Worm (Caenorhabditis elegans) whole organism, midembryonic: ENCODE data around the gene T04B8.5.

Source experiments
- T22C8.4 ChIP-seq: fragments of 200-800 bp; sonication (Bioruptor generic); IDR thresholded peaks from 2 replicates; pipeline ENCODE4 v1.3.6; 2022; ENCODE audit warnings: missing genetic modification characterization, missing compliant biosample characterization
- cog-1 ChIP-seq: sonication (generic microtip); optimal IDR thresholded peaks from 2 replicates; lab custom pipeline; 2016; ENCODE audit warnings: missing genetic modification characterization, missing compliant biosample characterization
- flt-1 ChIP-seq: fragments of 200-800 bp; sonication (Bioruptor generic); IDR thresholded peaks from 2 replicates; pipeline ENCODE4 v1.3.6; 2022; ENCODE audit warnings: missing genetic modification characterization, missing compliant biosample characterization
- klf-2 ChIP-seq: fragments of 200-800 bp; sonication (Bioruptor generic); conservative IDR thresholded peaks from 2 replicates; pipeline ENCODE4 v1.3.6; 2022; ENCODE audit warnings: missing genetic modification reagents, missing genetic modification characterization, missing compliant biosample characterization
- med-1 ChIP-seq: sonication (generic microtip); optimal IDR thresholded peaks from 2 replicates; lab custom pipeline; 2017; ENCODE audit warnings: missing genetic modification characterization, mild to moderate bottlenecking, missing compliant biosample characterization, antibody characterized with exemption, missing genetic modification reagents; ENCODE audit not compliant: insufficient read depth
- ref-1 ChIP-seq: fragments of 200-800 bp; sonication (Bioruptor generic); conservative IDR thresholded peaks from 2 replicates; pipeline ENCODE4 v1.3.6; 2022; ENCODE audit warnings: missing genetic modification reagents, missing genetic modification characterization, missing compliant biosample characterization
- tab-1 ChIP-seq: fragments of 200-800 bp; sonication (Bioruptor generic); IDR thresholded peaks from 2 replicates; pipeline ENCODE4 v1.3.6; 2022; ENCODE audit warnings: missing genetic modification characterization, missing compliant biosample characterization
- ztf-23 ChIP-seq: fragments of 200-800 bp; sonication (Bioruptor generic); IDR thresholded peaks from 2 replicates; pipeline ENCODE4 v1.3.6; 2022; ENCODE audit warnings: missing genetic modification reagents, missing genetic modification characterization, missing compliant biosample characterization
- ztf-29 ChIP-seq: fragments of 200-800 bp; sonication (Bioruptor generic); IDR thresholded peaks from 2 replicates; pipeline ENCODE4 v1.3.6; 2022; ENCODE audit warnings: missing genetic modification reagents, missing genetic modification characterization, missing compliant biosample characterization

The T04B8.5 gene

ce11 chrII:584321-584848, 40.0 kb downstream of the T04B8.5 start, which contains the start of the genes W08F4.12 and W08F4.13:
TSS of gene W08F4.12 (minus strand) at chrII:584421.
TSS of gene W08F4.13 (plus strand) at chrII:584798.
- TF ChIP-seq med-1 (GFP tag; lab: Kevin White, UChicago) (no peak), flt-1 (no peak), ztf-29 (no peak), ref-1 (GFP tag; lab: Robert Waterston, UW) (no peak), cog-1 (tag; lab: Kevin White, UChicago) (no peak), T22C8.4 (GFP tag; lab: Robert Waterston, UW) (no peak)

ce11 chrII:582649-583048, 41.7 kb downstream of the T04B8.5 start, which contains the start of gene fbxb-14:
TSS of gene fbxb-14 (minus strand) at chrII:582749.
- TF ChIP-seq ztf-23 (GFP tag; lab: Robert Waterston, UW) (no peak), klf-2 (no peak), ref-1 (GFP tag; lab: Robert Waterston, UW) (no peak), ztf-29 (no peak), cog-1 (tag; lab: Kevin White, UChicago) (no peak), med-1 (GFP tag; lab: Kevin White, UChicago) (no peak), T22C8.4 (GFP tag; lab: Robert Waterston, UW) (no peak), tab-1 (GFP tag; lab: Robert Waterston, UW) (no peak), flt-1 (no peak)

- no peak for TF ChIP-seq tab-1 (GFP tag; lab: Robert Waterston, UW)
- no peak for TF ChIP-seq ztf-29
- no peak for TF ChIP-seq klf-2
- TF ChIP-seq T22C8.4 (GFP tag; lab: Robert Waterston, UW): no peak
- no peak for TF ChIP-seq cog-1 (tag; lab: Kevin White, UChicago)
- no peak for TF ChIP-seq ref-1 (GFP tag; lab: Robert Waterston, UW)
- TF ChIP-seq med-1 (GFP tag; lab: Kevin White, UChicago): no peak
- no peak for TF ChIP-seq ztf-23 (GFP tag; lab: Robert Waterston, UW)
- TF ChIP-seq flt-1: no peak
Observed at ce11 chrII:581983-582382, 42.4 kb downstream of the T04B8.5 start.

- TF ChIP-seq ref-1 (GFP tag; lab: Robert Waterston, UW) (no peak), med-1 (GFP tag; lab: Kevin White, UChicago) (no peak), cog-1 (tag; lab: Kevin White, UChicago) (no peak), flt-1 (no peak), T22C8.4 (GFP tag; lab: Robert Waterston, UW) (no peak), tab-1 (GFP tag; lab: Robert Waterston, UW) (no peak), klf-2 (no peak), ztf-23 (GFP tag; lab: Robert Waterston, UW) (no peak), ztf-29 (no peak)
Observed at ce11 chrII:580189-580643, 44.1 kb downstream of the T04B8.5 start, which contains the start of the genes cdc-37 and W08F4.3. TSS of gene cdc-37 (minus strand) at chrII:580593. TSS of gene W08F4.3 (plus strand) at chrII:580602.

- TF ChIP-seq ztf-23 (GFP tag; lab: Robert Waterston, UW) (no peak), flt-1 (no peak), ref-1 (GFP tag; lab: Robert Waterston, UW) (no peak), klf-2 (no peak), tab-1 (GFP tag; lab: Robert Waterston, UW) (no peak), ztf-29 (no peak), cog-1 (tag; lab: Kevin White, UChicago) (no peak), T22C8.4 (GFP tag; lab: Robert Waterston, UW) (no peak), med-1 (GFP tag; lab: Kevin White, UChicago) (no peak)
Observed at ce11 chrII:578803-579202, 45.5 kb downstream of the T04B8.5 start.

- no peak for TF ChIP-seq ztf-23 (GFP tag; lab: Robert Waterston, UW)
- TF ChIP-seq ref-1 (GFP tag; lab: Robert Waterston, UW): no peak
- TF ChIP-seq flt-1: no peak
- TF ChIP-seq T22C8.4 (GFP tag; lab: Robert Waterston, UW): no peak
- no peak for TF ChIP-seq tab-1 (GFP tag; lab: Robert Waterston, UW)
- TF ChIP-seq med-1 (GFP tag; lab: Kevin White, UChicago): no peak
- TF ChIP-seq ztf-29: no peak
- no peak for TF ChIP-seq klf-2
- no peak for TF ChIP-seq cog-1 (tag; lab: Kevin White, UChicago)
Observed at ce11 chrII:577632-578031, 46.7 kb downstream of the T04B8.5 start, which contains the start of gene W08F4.7. TSS of gene W08F4.7 (minus strand) at chrII:577732.

- TF ChIP-seq klf-2 (no peak), T22C8.4 (GFP tag; lab: Robert Waterston, UW) (no peak), ztf-23 (GFP tag; lab: Robert Waterston, UW) (no peak), tab-1 (GFP tag; lab: Robert Waterston, UW) (no peak), med-1 (GFP tag; lab: Kevin White, UChicago) (no peak), ref-1 (GFP tag; lab: Robert Waterston, UW) (no peak), ztf-29 (no peak), flt-1 (no peak), cog-1 (tag; lab: Kevin White, UChicago) (no peak)
Observed at ce11 chrII:574064-574463, 50.3 kb downstream of the T04B8.5 start.

- peak; percentile 32; the same call in 1 of the 2 replicates for TF ChIP-seq ztf-29
Observed at ce11 chrII:573580-573979, 50.8 kb downstream of the T04B8.5 start.

ce11 chrII:572010-572409, 52.3 kb downstream of the T04B8.5 start, which contains the start of gene mlt-8:
TSS of gene mlt-8 (minus strand) at chrII:572110.
- TF ChIP-seq ztf-23 (GFP tag; lab: Robert Waterston, UW) (no peak), med-1 (GFP tag; lab: Kevin White, UChicago) (no peak), tab-1 (GFP tag; lab: Robert Waterston, UW) (no peak), cog-1 (tag; lab: Kevin White, UChicago) (no peak), klf-2 (no peak), flt-1 (no peak), ztf-29 (no peak), T22C8.4 (GFP tag; lab: Robert Waterston, UW) (no peak), ref-1 (GFP tag; lab: Robert Waterston, UW) (no peak)
